Fruit fly (Drosophila melanogaster): ENCODE measurements around the gene repo.

repo gene

dm6 chr3R:18243718-18244170 is 7.8 kb downstream of the repo start (continued):
- TF ChIP-seq crol (GFP tag; IDR thresholded peaks at IDR 0.05) (peak; percentile 49; the same call in 1 of the 2 replicates), kay (GFP tag; optimal IDR thresholded peaks at IDR 0.05) (peak; percentile 70), Hr51 (GFP tag; optimal IDR thresholded peaks at IDR 0.05) (peak in 1 of 2 experiments; percentile 12), chm (GFP tag; IDR thresholded peaks at IDR 0.05) (peak; percentile 7; the same call in 1 of the 2 replicates), org-1 (GFP tag; optimal IDR thresholded peaks at IDR 0.05) (no peak), seq (GFP tag; IDR thresholded peaks at IDR 0.05) (0 out of 2 replicates have a peak, but pooled peaks have one; percentile 3), CG14710 (tag; optimal IDR thresholded peaks at IDR 0.05) (no peak), twi (tag; optimal IDR thresholded peaks at IDR 0.05) (no peak), jumu (GFP tag; optimal IDR thresholded peaks at IDR 0.05) (peak; percentile 1), Aef1 (GFP tag; IDR thresholded peaks at IDR 0.05) (no peak), NfI (GFP tag; optimal IDR thresholded peaks at IDR 0.05) (no peak), CG7745 (tag; optimal IDR thresholded peaks at IDR 0.05) (no peak), H2.0 (GFP tag; IDR thresholded peaks at IDR 0.05) (no peak), zen (tag; optimal IDR thresholded peaks at IDR 0.05) (no peak), CG18011 (GFP tag; optimal IDR thresholded peaks at IDR 0.05) (no peak), Gug (GFP tag; IDR thresholded peaks at IDR 0.05) (peak; percentile 21; the same call in 1 of the 4 replicates), lola (GFP tag; optimal IDR thresholded peaks at IDR 0.05) (no peak), tup (GFP tag; optimal IDR thresholded peaks at IDR 0.05) (peak; percentile 1), cg (GFP tag; optimal IDR thresholded peaks at IDR 0.05) (no peak), onecut (GFP tag; IDR thresholded peaks at IDR 0.05) (peak; percentile 100), Antp (GFP tag; optimal IDR thresholded peaks at IDR 0.05) (peak; percentile 24), vvl (GFP tag; IDR thresholded peaks at IDR 0.05) (peak; percentile 71), CoRest (tag; optimal IDR thresholded peaks at IDR 0.05) (no peak), HmgZ (tag; optimal IDR thresholded peaks at IDR 0.05) (no peak), CG14014 (GFP tag; IDR thresholded peaks at IDR 0.05) (0 out of 2 replicates have a peak, but pooled peaks have one; percentile 25), ems (GFP tag; optimal IDR thresholded peaks at IDR 0.05) (peak; percentile 39), fru (optimal IDR thresholded peaks at IDR 0.05) (no peak), abd-A (tag; optimal IDR thresholded peaks at IDR 0.05) (peak; percentile 9), CG32532 (GFP tag; IDR thresholded peaks at IDR 0.05) (no peak), CG6175 (GFP tag; IDR thresholded peaks at IDR 0.05) (0 out of 3 replicates have a peak, but pooled peaks have one; percentile 25), CG10462 (GFP tag; optimal IDR thresholded peaks at IDR 0.05) (no peak), btn (GFP tag; optimal IDR thresholded peaks at IDR 0.05) (no peak), Dad (GFP tag; optimal IDR thresholded peaks at IDR 0.05) (no peak), Hey (tag; optimal IDR thresholded peaks at IDR 0.05) (no peak), slbo (GFP tag; IDR thresholded peaks at IDR 0.05) (peak; percentile 33), ci (GFP tag; IDR thresholded peaks at IDR 0.05) (peak; percentile 18; the same call in 1 of the 3 replicates), maf-S (GFP tag; optimal IDR thresholded peaks at IDR 0.05) (peak; percentile 13), CG3281 (GFP tag; optimal IDR thresholded peaks at IDR 0.05) (peak; percentile 8), esg (GFP tag; conservative IDR thresholded peaks at IDR 0.05) (no peak), CG17829 (tag; optimal IDR thresholded peaks at IDR 0.05) (no peak), CG1832 (GFP tag; optimal IDR thresholded peaks at IDR 0.05) (no peak), CG10321 (GFP tag; IDR thresholded peaks at IDR 0.05) (no peak), da (GFP tag; optimal IDR thresholded peaks at IDR 0.05) (no peak), CG7963 (GFP tag; IDR thresholded peaks at IDR 0.05; ENCODE audit: partially characterized antibody) (no peak), CG31224 (GFP tag; IDR thresholded peaks at IDR 0.05) (no peak), CG18599 (GFP tag; optimal IDR thresholded peaks at IDR 0.05) (no peak), Blimp-1 (GFP tag; optimal IDR thresholded peaks at IDR 0.05) (no peak), CG12299 (tag; optimal IDR thresholded peaks at IDR 0.05) (no peak), Dek (tag; optimal IDR thresholded peaks at IDR 0.05) (peak; percentile 11), CG9727 (GFP tag; optimal IDR thresholded peaks at IDR 0.05) (no peak), dysf (GFP tag; IDR thresholded peaks at IDR 0.05) (no peak)
